Fruit fly (Drosophila melanogaster) whole organism, adult: Measurements from ENCODE around the gene CG17193.

Experiments
- Mnt ChIP-seq: fragments of 200-800 bp; sonication (Bioruptor generic); optimal IDR thresholded peaks from 2 replicates; lab custom pipeline; 2016; ENCODE audit warnings: missing biosample characterization, mild to moderate bottlenecking, missing genetic modification characterization
- tj ChIP-seq: fragments of 200-800 bp; sonication (Bioruptor generic); optimal IDR thresholded peaks from 3 replicates; lab custom pipeline; 2017; ENCODE audit warnings: missing biosample characterization, mild to moderate bottlenecking, missing genetic modification characterization, moderate library complexity

DNA sequence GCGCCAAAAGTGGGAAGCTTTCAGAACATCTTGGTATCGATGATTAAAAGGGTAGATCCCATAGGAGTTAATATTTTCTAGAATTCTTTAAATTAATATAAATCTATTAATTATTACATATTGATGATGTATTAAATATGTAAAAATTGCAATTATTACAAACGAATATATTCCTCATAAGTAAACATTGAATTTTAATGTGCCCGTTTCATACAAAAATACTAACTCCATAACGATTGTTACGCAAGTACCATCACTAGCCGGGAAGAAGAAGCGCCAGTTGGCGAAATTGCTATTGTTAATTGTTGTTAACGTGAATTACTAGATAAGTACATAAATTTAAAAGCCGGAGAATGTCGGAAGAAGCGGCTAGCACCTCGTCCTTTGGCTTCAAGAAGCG, 1.6 kb upstream of the CG17193 start, which contains the start of gene mdlc:
- no peak for TF ChIP-seq Mnt (GFP tag; lab: Kevin White, UChicago)
- no peak for TF ChIP-seq tj (GFP tag; lab: Kevin White, UChicago)
